Fruit fly (Drosophila melanogaster) whole organism, prepupa: Measurements from ENCODE around the gene CG9784.

Experiments used
- CG10631 ChIP-seq: fragments of 200-800 bp; sonication (Bioruptor generic); optimal IDR thresholded peaks from 2 replicates; lab custom pipeline; 2016; ENCODE audit warnings: missing biosample characterization, missing genetic modification characterization
- CG3919 ChIP-seq: fragments of 200-800 bp; sonication (Bioruptor generic); optimal IDR thresholded peaks from 3 replicates; lab custom pipeline; 2016; ENCODE audit warnings: missing biosample characterization, missing genetic modification characterization
- CG4318 ChIP-seq: fragments of 200-800 bp; sonication (Bioruptor generic); optimal IDR thresholded peaks from 3 replicates; lab custom pipeline; 2017; ENCODE audit warnings: missing biosample characterization, mild to moderate bottlenecking, missing genetic modification characterization
- CG6854 ChIP-seq: fragments of 200-800 bp; sonication (Bioruptor generic); optimal IDR thresholded peaks from 2 replicates; lab custom pipeline; 2017; ENCODE audit warnings: missing biosample characterization, mild to moderate bottlenecking, missing genetic modification characterization
- CG9139 ChIP-seq: fragments of 200-800 bp; sonication (Bioruptor generic); optimal IDR thresholded peaks from 3 replicates; lab custom pipeline; 2017; ENCODE audit warnings: missing biosample characterization, mild to moderate bottlenecking, missing genetic modification characterization
- Eip75B ChIP-seq: fragments of 200-800 bp; sonication (Bioruptor generic); optimal IDR thresholded peaks from 3 replicates; lab custom pipeline; 2016; ENCODE audit warnings: missing biosample characterization, missing genetic modification characterization
- Hr38 ChIP-seq: sonication (Bioruptor generic); optimal IDR thresholded peaks from 2 replicates; lab custom pipeline; 2016; ENCODE audit warnings: missing biosample characterization, missing genetic modification characterization
- Hr4 ChIP-seq: fragments of 200-800 bp; sonication (Bioruptor generic); optimal IDR thresholded peaks from 3 replicates; lab custom pipeline; 2016; ENCODE audit warnings: missing biosample characterization, missing genetic modification characterization
- dsx ChIP-seq: fragments of 200-800 bp; optimal IDR thresholded peaks from 3 replicates; lab custom pipeline; 2019; ENCODE audit warnings: missing biosample characterization, mild to moderate bottlenecking, missing genetic modification characterization, moderate library complexity; ENCODE audit not compliant: poor library complexity, severe bottlenecking
- pdm3 ChIP-seq: fragments of 200-800 bp; sonication (Bioruptor generic); optimal IDR thresholded peaks from 3 replicates; lab custom pipeline; 2016; ENCODE audit warnings: missing biosample characterization, missing genetic modification characterization
- spab ChIP-seq: fragments of 200-800 bp; sonication (Bioruptor generic); optimal IDR thresholded peaks from 2 replicates; lab custom pipeline; 2017; ENCODE audit warnings: missing biosample characterization, mild to moderate bottlenecking, missing genetic modification characterization, missing genetic modification reagents

DNA sequence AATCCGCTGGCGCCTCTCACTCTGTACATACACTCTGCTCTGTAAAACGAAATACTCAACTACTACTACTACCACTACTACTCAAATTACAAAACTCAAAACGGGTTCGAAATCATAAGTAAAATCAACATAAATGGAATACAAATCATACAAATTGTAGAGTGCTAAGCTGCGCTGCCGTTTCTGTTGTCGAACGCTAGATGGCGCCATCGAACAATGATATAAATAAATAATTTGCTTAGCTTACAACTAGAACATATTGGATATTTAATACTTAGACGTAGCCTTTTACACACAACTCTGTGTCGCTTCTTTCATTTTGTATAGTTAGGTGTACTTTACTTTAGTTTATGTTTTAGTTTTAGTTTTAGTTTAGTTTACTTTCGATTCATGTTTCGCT is 25.5 kb upstream of the CG9784 start:
- no peak for TF ChIP-seq CG4318 (GFP tag; lab: Kevin White, UChicago)
- no peak for TF ChIP-seq CG6854 (GFP tag; lab: Kevin White, UChicago)
- TF ChIP-seq dsx (GFP tag; lab: Kevin White, UChicago), result no peak
- TF ChIP-seq pdm3 (GFP tag; lab: Kevin White, UChicago), result no peak
- TF ChIP-seq Eip75B (GFP tag; lab: Kevin White, UChicago), result no peak
- no peak for TF ChIP-seq CG10631
- no peak for TF ChIP-seq spab (GFP tag; lab: Kevin White, UChicago)
- no peak for TF ChIP-seq Hr38 (GFP tag; lab: Kevin White, UChicago)
- TF ChIP-seq CG3919 (GFP tag; lab: Kevin White, UChicago), result no peak
- no peak for TF ChIP-seq Hr4
- TF ChIP-seq CG9139 (GFP tag; lab: Kevin White, UChicago), result no peak
